Worm (Caenorhabditis elegans) whole organism, mixed stage, embryonic: ENCODE measurements around the gene C26B2.2.

Experiments
- M03D4.4 ChIP-seq: sonication (generic microtip); optimal IDR thresholded peaks from 2 replicates; lab custom pipeline; 2017; ENCODE audit warnings: mild to moderate bottlenecking, missing genetic modification characterization, missing compliant biosample characterization
- bed-3 ChIP-seq: fragments of 200-800 bp; sonication (Bioruptor generic); optimal IDR thresholded peaks from 3 replicates; lab custom pipeline; 2018; ENCODE audit warnings: mild to moderate bottlenecking, missing genetic modification characterization, moderate library complexity, missing compliant biosample characterization
- ceh-39 ChIP-seq: fragments of 150-350 bp; optimal IDR thresholded peaks from 2 replicates; lab custom pipeline; 2014; ENCODE audit warnings: missing biosample characterization, missing genetic modification characterization
- ceh-83 ChIP-seq: fragments of 200-800 bp; sonication (Bioruptor generic); optimal IDR thresholded peaks from 2 replicates; lab custom pipeline; 2018; ENCODE audit warnings: mild to moderate bottlenecking, missing genetic modification characterization, missing compliant biosample characterization
- ces-1 ChIP-seq: fragments of 150-350 bp; optimal IDR thresholded peaks from 2 replicates; lab custom pipeline; 2014; ENCODE audit warnings: missing biosample characterization, missing genetic modification reagents, missing genetic modification characterization
- drap-1 ChIP-seq: fragments of 200-800 bp; sonication (Bioruptor generic); optimal IDR thresholded peaks from 3 replicates; lab custom pipeline; 2018; ENCODE audit warnings: mild to moderate bottlenecking, missing genetic modification characterization, missing compliant biosample characterization
- elt-1 ChIP-seq: sonication (generic microtip); optimal IDR thresholded peaks from 2 replicates; lab custom pipeline; 2017; ENCODE audit warnings: missing genetic modification characterization, mild to moderate bottlenecking, missing compliant biosample characterization, antibody characterized with exemption, moderate library complexity, borderline replicate concordance; ENCODE audit not compliant: insufficient read depth
- ham-2 ChIP-seq: fragments of 200-800 bp; sonication (Bioruptor generic); optimal IDR thresholded peaks from 2 replicates; lab custom pipeline; 2018; ENCODE audit warnings: mild to moderate bottlenecking, missing genetic modification characterization, missing compliant biosample characterization
- hlh-1 ChIP-seq: fragments of 150-350 bp; optimal IDR thresholded peaks from 2 replicates; lab custom pipeline; 2014; ENCODE audit warnings: missing biosample characterization, missing genetic modification reagents, missing genetic modification characterization
- lin-13 ChIP-seq: fragments of 150-350 bp; optimal IDR thresholded peaks from 2 replicates; lab custom pipeline; 2014; ENCODE audit warnings: missing biosample characterization, missing genetic modification characterization
- lsy-2 ChIP-seq: fragments of 150-350 bp; optimal IDR thresholded peaks from 2 replicates; lab custom pipeline; 2014; ENCODE audit warnings: missing biosample characterization, missing genetic modification characterization
- mab-5 ChIP-seq: fragments of 150-350 bp; optimal IDR thresholded peaks from 2 replicates; lab custom pipeline; 2014; ENCODE audit warnings: missing biosample characterization, missing genetic modification characterization
- mls-2 ChIP-seq: sonication (generic microtip); optimal IDR thresholded peaks from 2 replicates; lab custom pipeline; 2016; ENCODE audit warnings: mild to moderate bottlenecking, missing genetic modification characterization, moderate library complexity, missing compliant biosample characterization
- nhr-12 ChIP-seq: fragments of 150-350 bp; optimal IDR thresholded peaks from 2 replicates; lab custom pipeline; 2014; ENCODE audit warnings: missing biosample characterization, missing genetic modification characterization
- nhr-2 ChIP-seq: fragments of 150-350 bp; optimal IDR thresholded peaks from 2 replicates; lab custom pipeline; 2014; ENCODE audit warnings: missing biosample characterization, missing genetic modification characterization
- nhr-237 ChIP-seq: fragments of 150-350 bp; optimal IDR thresholded peaks from 2 replicates; lab custom pipeline; 2014; ENCODE audit warnings: missing biosample characterization, missing genetic modification characterization
- nhr-28 ChIP-seq: fragments of 150-350 bp; optimal IDR thresholded peaks from 2 replicates; lab custom pipeline; 2014; ENCODE audit warnings: missing biosample characterization, missing genetic modification characterization
- nhr-76 ChIP-seq: sonication (generic microtip); optimal IDR thresholded peaks from 2 replicates; lab custom pipeline; 2017; ENCODE audit warnings: missing biosample characterization, missing genetic modification characterization
- sem-2 ChIP-seq: fragments of 200-800 bp; sonication (Bioruptor generic); optimal IDR thresholded peaks from 2 replicates; lab custom pipeline; 2018; ENCODE audit warnings: mild to moderate bottlenecking, missing genetic modification characterization, missing compliant biosample characterization
- snpc-4 ChIP-seq: fragments of 150-350 bp; optimal IDR thresholded peaks from 2 replicates; lab custom pipeline; 2014; ENCODE audit warnings: missing biosample characterization, missing genetic modification characterization
- sptf-1 ChIP-seq: sonication (generic microtip); optimal IDR thresholded peaks from 2 replicates; lab custom pipeline; 2017; ENCODE audit warnings: mild to moderate bottlenecking, missing genetic modification characterization, moderate library complexity, missing compliant biosample characterization
- tbx-8 ChIP-seq: fragments of 200-800 bp; sonication (Bioruptor generic); optimal IDR thresholded peaks from 2 replicates; lab custom pipeline; 2018; ENCODE audit warnings: mild to moderate bottlenecking, missing genetic modification characterization, moderate library complexity, missing compliant biosample characterization
- unc-120 ChIP-seq: sonication (generic microtip); optimal IDR thresholded peaks from 2 replicates; lab custom pipeline; 2017; ENCODE audit warnings: missing genetic modification characterization, missing compliant biosample characterization; ENCODE audit not compliant: poor library complexity, severe bottlenecking
- unc-62 ChIP-seq: fragments of 150-350 bp; optimal IDR thresholded peaks from 2 replicates; lab custom pipeline; 2014; ENCODE audit warnings: missing biosample characterization, missing genetic modification reagents, missing genetic modification characterization
- zip-8 ChIP-seq: fragments of 150-350 bp; optimal IDR thresholded peaks from 2 replicates; lab custom pipeline; 2014; ENCODE audit warnings: missing biosample characterization, missing genetic modification characterization
- ztf-11 ChIP-seq: fragments of 150-350 bp; optimal IDR thresholded peaks from 2 replicates; lab custom pipeline; 2014; ENCODE audit warnings: missing biosample characterization, missing genetic modification characterization

C26B2.2 gene

DNA sequence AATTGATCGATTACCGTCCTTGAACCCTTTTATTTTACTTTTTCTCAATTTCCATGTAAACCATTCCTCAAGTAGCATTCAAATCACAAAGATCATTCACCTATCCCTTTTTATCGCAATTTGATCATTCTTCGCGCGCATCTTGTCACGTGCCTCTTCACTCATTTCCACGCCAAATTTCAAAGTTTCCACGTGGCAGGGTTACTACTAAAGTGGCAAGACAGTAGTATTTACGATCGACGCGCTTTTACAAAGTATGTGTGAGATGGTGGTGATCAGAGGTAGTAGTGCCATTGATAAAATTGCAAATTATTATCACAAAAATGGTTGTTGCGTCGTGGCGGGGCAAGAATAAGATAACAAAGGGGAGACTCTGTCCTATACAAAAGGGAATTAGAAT lies 6.5 kb upstream of the C26B2.2 start:
- TF ChIP-seq elt-1 (no peak), unc-62 (GFP tag; lab: Kevin White, UChicago) (no peak), mls-2 (tag; lab: Kevin White, UChicago) (no peak), nhr-12 (tag; lab: Kevin White, UChicago) (no peak), lsy-2 (tag; lab: Kevin White, UChicago) (no peak), tbx-8 (GFP tag; lab: Kevin White, UChicago) (no peak), unc-120 (no peak), lin-13 (no peak)

DNA sequence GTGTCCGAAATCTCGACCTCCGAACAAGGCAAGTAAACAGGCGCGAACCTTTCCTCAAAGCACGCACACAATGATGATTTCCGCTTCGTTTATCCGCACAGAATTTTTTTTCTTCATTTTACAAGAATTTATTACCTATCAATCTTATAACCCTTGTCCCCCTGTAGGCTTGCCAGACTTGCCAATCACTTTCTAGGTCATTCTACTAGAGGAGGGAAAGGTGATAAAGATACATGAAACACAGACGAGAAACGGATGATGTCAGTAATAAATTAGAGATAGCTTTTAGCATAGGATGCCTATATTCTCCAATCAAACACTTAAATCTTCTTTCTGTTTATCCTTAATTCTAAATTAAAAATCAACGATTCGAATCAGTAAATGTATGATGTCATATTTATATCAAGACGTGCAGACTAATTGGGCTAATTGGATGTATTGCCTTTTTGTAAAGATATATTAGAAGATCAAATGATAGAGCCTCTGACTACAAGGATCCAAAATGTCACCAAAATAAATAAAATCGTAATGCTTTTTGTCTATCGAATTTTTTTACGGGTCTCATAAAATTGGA lies 5.5 kb upstream of the C26B2.2 start:
- TF ChIP-seq elt-1 (no peak), sem-2 (GFP tag; lab: Kevin White, UChicago) (no peak), nhr-237 (tag; lab: Kevin White, UChicago) (no peak)

DNA sequence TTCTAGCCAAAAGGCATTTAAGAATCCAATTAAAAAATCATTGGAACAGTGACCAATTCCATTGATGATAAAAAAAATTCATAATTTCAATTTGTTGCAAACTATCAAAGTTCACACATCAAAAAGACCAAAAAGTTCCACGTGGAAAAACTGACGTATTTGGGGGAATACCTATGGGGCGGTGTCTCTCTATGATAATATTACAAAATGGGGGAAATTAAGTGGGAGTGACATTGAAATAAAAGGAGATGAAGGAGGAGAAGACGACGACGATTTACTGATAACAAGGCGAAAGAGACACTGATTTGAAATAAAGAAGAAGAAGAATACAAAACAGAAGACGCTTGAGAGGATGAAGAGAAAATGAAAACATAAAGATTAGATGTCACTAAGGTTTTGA lies 4.4 kb upstream of the C26B2.2 start:
- TF ChIP-seq tbx-8 (GFP tag; lab: Kevin White, UChicago) (no peak), nhr-28 (tag; lab: Kevin White, UChicago) (no peak), nhr-76 (no peak), sptf-1 (tag; lab: Kevin White, UChicago) (no peak), elt-1 (no peak), unc-120 (no peak), nhr-12 (tag; lab: Kevin White, UChicago) (no peak), ces-1 (no peak), nhr-2 (tag; lab: Kevin White, UChicago) (no peak), hlh-1 (tag; lab: Kevin White, UChicago) (no peak), mab-5 (tag; lab: Kevin White, UChicago) (no peak), ceh-83 (GFP tag; lab: Kevin White, UChicago) (no peak), ceh-39 (tag; lab: Kevin White, UChicago) (no peak), sem-2 (GFP tag; lab: Kevin White, UChicago) (no peak)
- TF ChIP-seq, all 35 proteins: peak for 0

DNA sequence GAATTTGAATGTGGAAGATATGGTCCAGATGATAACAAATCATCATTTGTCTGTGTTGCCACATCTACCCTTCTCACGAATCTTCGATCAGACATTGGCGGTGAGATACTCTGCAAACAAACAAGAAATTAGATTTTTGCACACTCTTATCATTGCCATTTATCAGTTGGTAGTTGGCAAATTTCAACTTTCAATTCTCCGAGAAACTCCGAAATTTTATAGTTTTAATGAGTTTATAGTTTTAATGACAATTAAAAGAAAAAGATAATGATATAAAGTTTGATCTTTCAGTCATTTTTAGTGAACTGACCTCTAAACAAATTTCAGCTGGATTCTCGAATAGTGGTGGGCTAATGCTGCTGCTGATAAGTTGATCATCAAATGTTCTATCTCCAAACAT lies 1.9 kb upstream of the C26B2.2 start:
- no peak for TF ChIP-seq M03D4.4 (tag; lab: Kevin White, UChicago)
- no peak for TF ChIP-seq nhr-76
- TF ChIP-seq ham-2 (GFP tag; lab: Kevin White, UChicago): no peak
- TF ChIP-seq mls-2 (tag; lab: Kevin White, UChicago): no peak
- TF ChIP-seq nhr-12 (tag; lab: Kevin White, UChicago): no peak
- no peak for TF ChIP-seq nhr-237 (tag; lab: Kevin White, UChicago)

DNA sequence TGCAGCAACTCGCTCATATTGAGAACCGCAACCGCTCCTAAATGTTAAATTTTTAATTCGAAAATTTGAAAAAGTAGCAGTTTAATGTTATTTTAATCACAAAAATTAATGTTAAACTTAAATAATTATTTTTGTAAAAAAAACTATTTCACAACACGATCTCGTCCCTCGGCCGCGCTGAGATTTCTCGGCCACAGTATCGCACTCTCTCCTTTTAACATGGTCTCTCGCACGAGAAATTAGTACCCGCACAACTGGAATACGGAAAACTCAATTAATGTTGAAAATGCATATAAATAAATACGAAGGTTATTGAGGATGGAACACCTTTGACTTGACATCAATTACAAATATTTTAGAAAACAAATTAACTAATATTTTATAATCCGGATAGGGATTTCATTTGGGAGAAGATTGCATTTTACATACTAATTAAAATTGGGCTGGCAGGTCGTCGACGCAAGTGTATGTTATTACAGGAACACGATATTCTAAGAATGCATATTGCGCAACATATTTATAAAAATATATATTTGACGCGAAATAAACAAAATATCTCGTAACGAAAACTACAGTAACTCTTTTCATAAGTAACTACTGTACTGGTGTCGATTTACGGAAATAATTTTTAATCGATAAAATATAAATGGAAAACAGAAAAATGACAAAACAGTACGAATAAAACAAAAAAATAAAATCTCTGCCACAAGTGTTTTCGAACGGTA lies 2.0 kb downstream of the C26B2.2 start, which contains the start of gene dnc-4:
dnc-4 (minus strand) TSS at position 37 of the 725 bp plus-strand sequence.
- no peak for TF ChIP-seq nhr-28 (tag; lab: Kevin White, UChicago)
- TF ChIP-seq zip-8: peak; percentile 85
- peak; percentile 75 for TF ChIP-seq ces-1

DNA sequence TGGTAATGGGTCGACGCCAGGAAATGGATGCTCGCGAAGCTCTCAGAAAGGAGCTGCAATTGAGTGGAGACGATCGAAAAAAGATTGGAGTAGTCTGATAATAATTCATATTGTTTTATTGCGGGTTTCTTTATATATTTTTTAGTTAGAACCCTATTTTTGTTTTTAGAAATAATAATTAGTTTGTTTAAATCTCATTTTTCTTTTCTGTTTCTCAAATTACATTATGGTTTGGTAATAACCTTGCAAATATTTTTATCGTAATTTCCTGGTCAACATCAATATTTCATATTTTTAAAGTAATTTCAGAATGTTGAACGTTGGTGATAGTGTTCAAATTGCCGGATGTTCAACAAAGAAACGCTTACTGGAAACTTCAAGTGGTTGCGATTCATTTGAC lies 5.2 kb downstream of the C26B2.2 start, which contains the start of gene elpc-4:
elpc-4 (plus strand) TSS at position 301 of the 400 bp plus-strand sequence.
- TF ChIP-seq mls-2 (tag; lab: Kevin White, UChicago) (no peak), ztf-11 (tag; lab: Kevin White, UChicago) (no peak), nhr-76 (no peak), lsy-2 (tag; lab: Kevin White, UChicago) (no peak), drap-1 (GFP tag; lab: Kevin White, UChicago) (no peak), ham-2 (GFP tag; lab: Kevin White, UChicago) (no peak), lin-13 (no peak), snpc-4 (tag; lab: Kevin White, UChicago) (no peak), bed-3 (GFP tag; lab: Kevin White, UChicago) (no peak), sem-2 (GFP tag; lab: Kevin White, UChicago) (no peak), tbx-8 (GFP tag; lab: Kevin White, UChicago) (no peak), nhr-12 (tag; lab: Kevin White, UChicago) (no peak), ceh-39 (tag; lab: Kevin White, UChicago) (no peak), nhr-28 (tag; lab: Kevin White, UChicago) (no peak)
